Fruit fly (Drosophila melanogaster): ENCODE data around the gene CG10920.

The CG10920 gene

DNA sequence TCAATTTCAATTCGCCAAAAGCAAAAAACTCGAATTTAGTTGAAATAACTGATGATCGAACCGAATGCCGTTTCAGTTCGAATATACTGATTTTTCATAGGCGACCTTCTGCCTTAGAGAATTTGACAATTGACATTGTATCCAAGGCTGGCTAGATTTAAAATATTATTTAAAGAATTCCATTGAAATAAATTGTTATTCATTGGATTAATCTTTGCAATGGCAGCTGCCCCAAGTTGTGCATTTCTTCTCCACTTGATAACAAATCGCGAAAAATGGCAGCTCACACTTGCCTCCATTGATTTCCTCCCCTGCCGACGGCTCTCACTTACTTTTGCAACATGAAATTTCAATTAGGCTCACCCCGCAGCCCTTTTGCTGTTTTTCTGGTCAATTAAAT is at the start of gene CG10920:
Gene CG10920, minus strand, starts transcription at position 101 of the 400 bp plus-strand sequence.
- no peak for TF ChIP-seq insv (optimal IDR thresholded peaks at IDR 0.05)
- no peak for TF ChIP-seq Sin3A (optimal IDR thresholded peaks at IDR 0.05)
- no peak for TF ChIP-seq psq (optimal IDR thresholded peaks at IDR 0.05)
- no peak for TF ChIP-seq ttk (optimal IDR thresholded peaks at IDR 0.05)
- TF ChIP-seq h (optimal IDR thresholded peaks at IDR 0.05), result no peak
- no peak for TF ChIP-seq Myc (optimal IDR thresholded peaks at IDR 0.05)

DNA sequence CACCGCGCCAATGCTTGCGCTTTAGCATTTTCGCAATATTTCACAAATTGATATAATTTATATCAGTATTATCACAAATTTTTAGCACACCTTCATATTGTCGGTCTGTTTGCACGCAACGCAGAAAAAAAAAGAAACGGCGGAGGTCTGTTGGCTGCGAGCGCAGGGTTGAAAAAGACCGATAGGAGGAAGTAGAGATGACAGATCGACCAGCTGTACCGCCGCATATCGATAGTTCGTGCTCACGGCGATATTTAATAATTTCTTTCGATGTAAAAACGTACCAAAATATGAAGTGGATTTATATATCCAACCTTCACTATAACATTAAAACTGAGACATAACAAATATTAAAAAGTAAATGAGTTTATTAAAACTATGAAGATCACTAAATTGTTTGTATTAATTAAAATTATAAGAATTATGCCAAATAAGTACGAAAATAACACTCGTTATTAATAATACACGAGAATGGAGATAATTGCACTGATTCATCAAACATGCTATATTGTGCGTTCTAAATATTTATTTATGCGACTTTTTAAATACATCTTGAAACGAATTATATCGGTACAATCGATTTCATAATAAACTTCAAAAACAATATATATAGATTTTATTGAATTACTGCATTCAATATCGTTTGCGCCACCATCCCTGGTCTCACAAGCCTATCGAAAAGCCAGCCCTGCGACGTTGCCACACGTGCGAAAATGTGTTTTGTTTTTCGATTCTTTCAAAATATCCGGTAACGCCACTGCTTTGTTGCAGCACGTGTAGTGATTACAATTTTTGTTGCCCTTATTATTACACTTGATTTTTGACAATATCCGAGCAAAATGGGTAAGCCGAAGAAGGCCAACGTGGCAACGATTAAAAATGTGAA is 47.4 kb upstream of the CG10920 start, which contains the start of the genes RpS6 and bys:
Gene RpS6, minus strand, starts transcription at position 179 of the 886 bp plus-strand sequence.
Gene bys, plus strand, starts transcription at position 728 of the 886 bp plus-strand sequence.
- TF ChIP-seq Myc (optimal IDR thresholded peaks at IDR 0.05), result no peak
- TF ChIP-seq psq (optimal IDR thresholded peaks at IDR 0.05), result no peak
- no peak for TF ChIP-seq Sin3A (optimal IDR thresholded peaks at IDR 0.05)
- TF ChIP-seq insv (optimal IDR thresholded peaks at IDR 0.05), result no peak
- no peak for TF ChIP-seq ttk (optimal IDR thresholded peaks at IDR 0.05)
- TF ChIP-seq h (optimal IDR thresholded peaks at IDR 0.05), result no peak

DNA sequence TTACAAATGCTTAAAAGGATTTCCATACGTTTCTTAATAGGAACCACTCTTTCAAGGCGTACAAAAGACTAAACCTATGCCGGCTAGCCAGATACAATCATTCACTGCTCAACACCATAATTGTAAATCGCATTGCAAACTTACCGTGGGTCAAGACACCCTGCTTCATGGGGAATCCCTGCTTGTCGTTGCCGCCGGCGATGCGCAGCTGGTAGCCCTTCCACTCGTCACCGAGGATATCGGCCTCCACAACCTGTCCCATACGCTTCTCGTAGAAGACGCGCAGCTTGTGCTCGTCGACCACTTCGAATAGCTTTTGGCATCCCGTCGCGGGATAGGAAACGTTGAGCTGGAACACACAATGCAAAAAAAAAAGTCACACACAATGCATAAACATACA is 46.6 kb upstream of the CG10920 start:
- no peak for TF ChIP-seq Myc (optimal IDR thresholded peaks at IDR 0.05)
- TF ChIP-seq insv (optimal IDR thresholded peaks at IDR 0.05), result no peak
- TF ChIP-seq psq (optimal IDR thresholded peaks at IDR 0.05), result no peak
- no peak for TF ChIP-seq Sin3A (optimal IDR thresholded peaks at IDR 0.05)
- TF ChIP-seq h (optimal IDR thresholded peaks at IDR 0.05), result no peak
- TF ChIP-seq ttk (optimal IDR thresholded peaks at IDR 0.05), result no peak

DNA sequence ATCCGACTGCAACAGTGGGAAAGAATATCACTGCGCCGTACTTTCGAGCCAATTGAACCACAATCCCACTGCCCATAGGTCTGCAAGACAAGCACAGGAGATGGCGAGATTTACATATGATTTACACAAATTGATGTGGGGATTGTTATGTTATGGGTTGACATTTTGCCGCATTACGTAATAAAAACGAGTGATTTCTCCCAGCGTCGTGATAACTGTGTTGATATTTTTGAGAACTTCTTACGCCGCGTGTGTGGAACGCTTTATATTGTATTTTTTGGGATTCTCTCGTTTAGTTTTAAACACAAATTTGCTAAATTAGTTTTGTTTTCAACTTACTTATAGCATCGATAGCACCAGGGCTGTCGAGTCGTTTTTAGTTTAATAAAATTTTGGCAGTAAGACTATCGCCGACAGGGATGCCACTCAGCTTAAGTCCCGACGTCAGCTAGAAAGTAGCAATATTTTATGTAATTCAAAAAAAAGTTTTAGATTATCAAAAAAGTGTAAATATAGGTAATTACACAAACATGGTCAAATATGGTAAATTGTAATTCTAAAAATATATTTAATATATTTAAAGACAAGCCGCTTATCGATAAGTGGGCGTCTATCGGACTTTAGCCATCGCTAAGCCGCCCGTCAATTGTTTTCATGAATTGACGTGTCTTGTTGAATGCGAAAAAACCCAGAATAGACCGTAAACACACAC is 39.5 kb upstream of the CG10920 start, which contains the start of the genes CG45089, ND-MNLL and p115:
Gene CG45089, minus strand, starts transcription at position 388 of the 712 bp plus-strand sequence.
Gene ND-MNLL, minus strand, starts transcription at position 388 of the 712 bp plus-strand sequence.
Gene p115, plus strand, starts transcription at position 621 of the 712 bp plus-strand sequence.
- TF ChIP-seq Sin3A (optimal IDR thresholded peaks at IDR 0.05) (no peak), Myc (optimal IDR thresholded peaks at IDR 0.05) (no peak), h (optimal IDR thresholded peaks at IDR 0.05) (no peak), insv (optimal IDR thresholded peaks at IDR 0.05) (no peak), ttk (optimal IDR thresholded peaks at IDR 0.05) (no peak), psq (optimal IDR thresholded peaks at IDR 0.05) (no peak)

DNA sequence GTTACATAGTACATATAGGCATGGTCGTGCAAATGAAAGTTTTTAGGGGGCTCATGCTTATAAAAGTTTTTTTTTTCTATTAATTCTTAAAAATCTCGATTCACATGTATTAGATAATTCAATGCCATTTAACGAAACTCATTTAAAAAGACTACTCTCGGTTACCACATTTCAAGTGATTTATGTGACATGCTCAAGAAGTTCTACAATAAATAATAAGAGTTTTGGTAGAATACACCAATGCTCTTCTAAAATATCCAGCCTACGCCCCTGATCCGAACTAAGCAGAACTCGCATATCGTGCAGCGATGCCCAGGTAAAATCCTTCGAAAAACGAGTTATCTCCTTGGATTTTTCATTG is 38.5 kb upstream of the CG10920 start:
- TF ChIP-seq Sin3A (optimal IDR thresholded peaks at IDR 0.05) (no peak), Myc (optimal IDR thresholded peaks at IDR 0.05) (no peak), psq (optimal IDR thresholded peaks at IDR 0.05) (no peak), h (optimal IDR thresholded peaks at IDR 0.05) (no peak), ttk (optimal IDR thresholded peaks at IDR 0.05) (no peak), insv (optimal IDR thresholded peaks at IDR 0.05) (no peak)

DNA sequence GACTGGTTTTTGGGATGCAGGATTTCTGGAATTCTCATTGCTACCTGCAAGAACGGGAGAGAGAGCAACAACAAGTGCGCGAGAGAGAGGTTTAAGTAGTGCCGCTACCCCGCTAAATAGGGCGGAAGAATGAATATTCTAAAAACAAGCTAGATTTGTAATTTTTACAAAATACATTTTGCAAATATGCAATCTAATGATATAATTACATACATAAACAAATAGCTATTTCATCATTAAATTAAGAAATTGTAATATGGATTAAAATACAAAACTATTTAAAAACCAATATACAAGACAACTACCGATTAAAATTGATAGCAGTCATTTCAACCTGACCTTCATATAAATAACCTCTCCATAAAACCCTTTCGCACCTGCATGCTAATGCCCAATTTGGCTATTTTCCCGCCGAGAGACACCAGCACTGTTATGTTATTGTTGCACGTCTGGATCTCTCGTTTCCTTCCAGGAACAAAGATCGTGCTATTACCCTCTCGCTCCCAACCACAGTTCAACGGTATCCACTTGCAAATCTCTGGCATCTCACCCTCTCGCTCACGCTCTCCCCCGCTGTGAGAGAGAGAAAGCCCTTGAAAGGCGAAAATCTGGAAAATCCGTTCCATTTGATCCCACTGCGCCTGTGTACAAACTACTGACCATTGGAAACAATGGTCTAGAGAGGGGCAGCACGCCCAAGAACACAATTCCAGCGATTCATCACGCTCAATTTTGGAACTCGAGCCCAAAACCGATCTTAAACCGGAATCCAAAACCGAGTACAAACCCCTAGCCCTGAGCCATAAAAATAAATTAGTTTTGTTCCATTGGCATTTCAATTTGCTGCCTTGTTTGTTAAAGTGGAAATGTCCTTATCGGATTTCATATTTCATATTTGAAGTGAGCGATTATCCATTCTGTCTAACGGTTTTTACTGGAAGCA is 37.8 kb upstream of the CG10920 start, which contains the start of gene Nek2:
Gene Nek2, minus strand, starts transcription at position 51 of the 943 bp plus-strand sequence.
- no peak for TF ChIP-seq Myc (optimal IDR thresholded peaks at IDR 0.05)
- no peak for TF ChIP-seq psq (optimal IDR thresholded peaks at IDR 0.05)
- no peak for TF ChIP-seq ttk (optimal IDR thresholded peaks at IDR 0.05)
- TF ChIP-seq h (optimal IDR thresholded peaks at IDR 0.05), result no peak
- TF ChIP-seq insv (optimal IDR thresholded peaks at IDR 0.05), result no peak
- TF ChIP-seq Sin3A (optimal IDR thresholded peaks at IDR 0.05), result no peak

DNA sequence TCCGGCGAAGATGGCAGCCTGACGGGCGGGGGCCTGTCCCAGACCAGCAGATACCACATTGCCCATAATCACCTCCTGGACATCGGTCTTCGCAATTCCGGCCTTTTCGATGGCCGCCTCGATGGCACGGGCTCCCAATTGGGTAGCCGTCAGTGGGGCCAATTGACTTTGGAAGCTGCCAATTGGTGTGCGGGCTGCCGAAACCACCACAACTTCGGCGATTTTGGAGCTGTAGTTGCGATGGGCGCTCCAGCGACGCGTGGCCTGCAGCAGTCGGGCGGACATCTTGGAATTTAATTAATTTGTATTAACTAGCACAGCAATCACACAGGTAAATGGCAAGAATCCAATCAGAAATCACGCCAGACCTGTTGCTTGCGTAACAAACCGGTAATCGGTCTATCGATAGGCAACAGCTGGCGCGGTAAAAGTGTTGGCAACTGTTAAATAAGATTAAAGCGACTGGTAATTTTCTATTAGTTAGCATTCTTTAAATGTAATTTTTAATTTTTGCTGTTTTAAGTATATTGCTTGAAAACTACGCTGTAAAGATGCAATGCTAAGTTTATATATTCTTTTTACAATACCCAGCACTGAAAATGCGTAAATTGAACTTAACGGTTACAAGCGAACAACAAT is 34.5 kb upstream of the CG10920 start, which contains the start of gene Acat1:
Gene Acat1, minus strand, starts transcription at position 400 of the 639 bp plus-strand sequence.
- TF ChIP-seq Sin3A (optimal IDR thresholded peaks at IDR 0.05) (no peak), h (optimal IDR thresholded peaks at IDR 0.05) (no peak), insv (optimal IDR thresholded peaks at IDR 0.05) (no peak), psq (optimal IDR thresholded peaks at IDR 0.05) (no peak), ttk (optimal IDR thresholded peaks at IDR 0.05) (no peak), Myc (optimal IDR thresholded peaks at IDR 0.05) (no peak)

DNA sequence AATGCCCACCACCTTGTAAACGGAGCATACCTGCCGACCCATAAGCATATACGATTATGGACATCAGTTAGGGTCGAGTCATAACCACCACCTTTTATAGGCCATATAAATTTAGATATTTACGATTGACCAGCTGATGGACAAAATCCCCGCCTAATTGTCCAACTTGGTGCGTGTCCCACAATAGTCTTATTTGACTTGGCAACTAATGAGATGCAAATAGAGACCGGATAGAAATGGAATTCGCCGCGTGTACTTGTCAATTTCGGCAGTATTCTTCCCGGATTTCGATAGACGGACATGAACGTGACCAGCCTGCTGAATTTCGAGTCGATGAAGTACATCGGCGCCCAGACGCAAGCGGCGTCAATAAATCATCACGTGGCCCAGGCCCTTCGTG is 30.3 kb upstream of the CG10920 start, which contains the start of gene Ir7g:
Gene Ir7g, plus strand, starts transcription at position 301 of the 400 bp plus-strand sequence.
- no peak for TF ChIP-seq insv (optimal IDR thresholded peaks at IDR 0.05)
- no peak for TF ChIP-seq Sin3A (optimal IDR thresholded peaks at IDR 0.05)
- no peak for TF ChIP-seq Myc (optimal IDR thresholded peaks at IDR 0.05)
- TF ChIP-seq h (optimal IDR thresholded peaks at IDR 0.05), result no peak
- TF ChIP-seq psq (optimal IDR thresholded peaks at IDR 0.05), result no peak
- no peak for TF ChIP-seq ttk (optimal IDR thresholded peaks at IDR 0.05)

DNA sequence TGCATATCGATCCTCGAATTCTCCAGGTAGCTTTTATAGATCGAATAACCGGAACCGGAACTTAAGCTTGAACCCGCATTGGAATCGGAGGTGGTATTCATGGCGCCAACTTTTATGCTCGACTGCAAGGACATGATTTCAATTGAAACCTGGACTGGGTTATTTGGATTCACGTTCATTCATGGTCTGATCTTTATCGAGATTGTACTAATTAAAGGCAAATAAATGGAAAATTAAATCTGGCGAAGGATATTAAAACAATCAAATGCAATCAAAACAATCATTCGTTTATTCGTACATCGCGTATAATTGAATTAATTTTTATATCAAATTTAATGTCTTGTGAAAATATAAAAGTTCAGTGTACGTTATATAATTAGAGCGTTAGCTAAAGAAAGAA is 29.9 kb upstream of the CG10920 start, which contains the start of gene Ir7f:
Gene Ir7f, minus strand, starts transcription at position 101 of the 400 bp plus-strand sequence.
- no peak for TF ChIP-seq Sin3A (optimal IDR thresholded peaks at IDR 0.05)
- no peak for TF ChIP-seq insv (optimal IDR thresholded peaks at IDR 0.05)
- no peak for TF ChIP-seq Myc (optimal IDR thresholded peaks at IDR 0.05)
- TF ChIP-seq h (optimal IDR thresholded peaks at IDR 0.05), result no peak
- no peak for TF ChIP-seq ttk (optimal IDR thresholded peaks at IDR 0.05)
- no peak for TF ChIP-seq psq (optimal IDR thresholded peaks at IDR 0.05)

DNA sequence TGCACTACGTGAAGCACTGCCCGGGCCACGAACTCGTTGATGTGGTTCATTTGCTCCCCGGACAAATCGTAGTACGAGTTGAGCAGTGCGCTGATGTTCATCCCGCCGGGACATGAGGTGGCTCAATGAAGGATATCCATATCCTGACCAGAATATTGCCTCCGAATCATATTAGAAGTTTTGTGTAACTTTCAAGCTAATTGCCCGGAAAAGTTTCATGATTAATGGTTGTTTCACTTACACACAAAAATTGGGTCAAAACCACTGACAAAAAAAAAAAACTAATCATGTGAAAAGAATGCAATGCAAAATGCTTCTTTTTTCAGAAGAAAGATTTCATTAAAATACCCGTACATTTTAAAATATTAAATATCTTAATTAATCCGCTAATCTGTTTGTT is 27.5 kb upstream of the CG10920 start, which contains the start of gene Ir7e:
Gene Ir7e, minus strand, starts transcription at position 101 of the 400 bp plus-strand sequence.
- TF ChIP-seq ttk (optimal IDR thresholded peaks at IDR 0.05) (no peak), psq (optimal IDR thresholded peaks at IDR 0.05) (no peak), Sin3A (optimal IDR thresholded peaks at IDR 0.05) (no peak), insv (optimal IDR thresholded peaks at IDR 0.05) (no peak), Myc (optimal IDR thresholded peaks at IDR 0.05) (no peak), h (optimal IDR thresholded peaks at IDR 0.05) (no peak)

Data from Kc167 (cell line).